Worm (Caenorhabditis elegans) whole organism, midembryonic: ENCODE measurements around the gene swsn-4.

ENCODE experiments used
- T22C8.4 ChIP-seq: fragments of 200-800 bp; sonication (Bioruptor generic); IDR thresholded peaks from 2 replicates; pipeline ENCODE4 v1.3.6; 2022; ENCODE audit warnings: missing genetic modification characterization, missing compliant biosample characterization
- cog-1 ChIP-seq: sonication (generic microtip); optimal IDR thresholded peaks from 2 replicates; lab custom pipeline; 2016; ENCODE audit warnings: missing genetic modification characterization, missing compliant biosample characterization
- flt-1 ChIP-seq: fragments of 200-800 bp; sonication (Bioruptor generic); IDR thresholded peaks from 2 replicates; pipeline ENCODE4 v1.3.6; 2022; ENCODE audit warnings: missing genetic modification characterization, missing compliant biosample characterization
- klf-2 ChIP-seq: fragments of 200-800 bp; sonication (Bioruptor generic); conservative IDR thresholded peaks from 2 replicates; pipeline ENCODE4 v1.3.6; 2022; ENCODE audit warnings: missing genetic modification reagents, missing genetic modification characterization, missing compliant biosample characterization
- med-1 ChIP-seq: sonication (generic microtip); optimal IDR thresholded peaks from 2 replicates; lab custom pipeline; 2017; ENCODE audit warnings: missing genetic modification characterization, mild to moderate bottlenecking, missing compliant biosample characterization, antibody characterized with exemption, missing genetic modification reagents; ENCODE audit not compliant: insufficient read depth
- ref-1 ChIP-seq: fragments of 200-800 bp; sonication (Bioruptor generic); conservative IDR thresholded peaks from 2 replicates; pipeline ENCODE4 v1.3.6; 2022; ENCODE audit warnings: missing genetic modification reagents, missing genetic modification characterization, missing compliant biosample characterization
- tab-1 ChIP-seq: fragments of 200-800 bp; sonication (Bioruptor generic); IDR thresholded peaks from 2 replicates; pipeline ENCODE4 v1.3.6; 2022; ENCODE audit warnings: missing genetic modification characterization, missing compliant biosample characterization
- ztf-23 ChIP-seq: fragments of 200-800 bp; sonication (Bioruptor generic); IDR thresholded peaks from 2 replicates; pipeline ENCODE4 v1.3.6; 2022; ENCODE audit warnings: missing genetic modification reagents, missing genetic modification characterization, missing compliant biosample characterization
- ztf-29 ChIP-seq: fragments of 200-800 bp; sonication (Bioruptor generic); IDR thresholded peaks from 2 replicates; pipeline ENCODE4 v1.3.6; 2022; ENCODE audit warnings: missing genetic modification reagents, missing genetic modification characterization, missing compliant biosample characterization

The swsn-4 gene

DNA sequence TGAATTAATAATTGTTTCAGACTA is at the start of gene swsn-4:
Gene swsn-4 (plus strand): TSS at position 21 of the 24 bp plus-strand sequence.
- TF ChIP-seq ztf-29: no peak
- no peak for TF ChIP-seq cog-1 (tag; lab: Kevin White, UChicago)
- TF ChIP-seq ref-1 (GFP tag; lab: Robert Waterston, UW): no peak
- no peak for TF ChIP-seq tab-1 (GFP tag; lab: Robert Waterston, UW)
- TF ChIP-seq flt-1 (GFP tag; lab: Robert Waterston, UW): no peak
- TF ChIP-seq T22C8.4 (GFP tag; lab: Robert Waterston, UW): no peak
- TF ChIP-seq ztf-23 (GFP tag; lab: Robert Waterston, UW): no peak
- no peak for TF ChIP-seq med-1
- TF ChIP-seq klf-2: no peak

DNA sequence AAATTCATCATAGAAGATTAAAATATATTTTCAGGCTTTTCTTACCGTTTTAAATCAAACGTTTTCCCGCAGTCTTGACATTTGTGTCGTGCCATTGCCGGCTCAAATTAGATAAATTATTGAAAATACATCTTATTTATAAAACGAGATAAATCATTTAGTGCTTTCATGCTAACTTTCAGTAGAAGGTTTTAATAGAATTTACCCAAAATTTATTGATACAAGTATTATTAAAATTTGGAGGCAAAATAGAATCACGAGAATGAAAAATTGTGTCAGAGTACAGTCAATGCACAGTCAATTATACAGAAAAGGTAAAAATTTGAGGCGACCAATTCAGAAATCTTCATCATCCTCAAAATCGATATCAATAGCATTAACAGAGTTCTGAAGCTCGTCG is 47.3 kb upstream of the swsn-4 start, which contains the start of gene Y5F2A.4:
Gene Y5F2A.4 (minus strand): TSS at position 101 of the 400 bp plus-strand sequence.
- no peak for TF ChIP-seq flt-1 (GFP tag; lab: Robert Waterston, UW)
- no peak for TF ChIP-seq ref-1 (GFP tag; lab: Robert Waterston, UW)

DNA sequence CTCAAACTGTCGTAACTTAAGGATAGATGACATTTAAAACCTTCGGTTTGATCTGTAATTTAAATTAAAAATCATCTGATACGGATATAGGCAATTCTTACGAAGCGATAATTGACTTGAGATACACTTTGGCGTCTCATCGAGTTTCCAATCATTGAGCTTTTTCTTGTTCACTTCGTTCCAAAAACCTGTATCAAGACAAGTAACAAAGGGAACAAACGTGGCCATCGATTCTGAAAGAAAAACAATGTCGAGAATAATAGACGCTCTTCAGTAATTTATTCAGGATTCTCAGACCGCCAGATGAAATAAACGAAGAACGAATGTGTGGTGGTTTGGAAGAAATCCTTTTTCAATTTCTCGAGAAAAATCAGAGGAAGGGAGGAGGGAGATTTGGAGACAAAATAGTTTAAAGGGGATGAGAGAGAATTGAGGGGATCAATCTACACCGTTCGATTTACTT is 45.0 kb upstream of the swsn-4 start, which contains the start of gene atg-7:
Gene atg-7 (minus strand): TSS at position 233 of the 463 bp plus-strand sequence.
- no peak for TF ChIP-seq ztf-29
- no peak for TF ChIP-seq ztf-23 (GFP tag; lab: Robert Waterston, UW)

DNA sequence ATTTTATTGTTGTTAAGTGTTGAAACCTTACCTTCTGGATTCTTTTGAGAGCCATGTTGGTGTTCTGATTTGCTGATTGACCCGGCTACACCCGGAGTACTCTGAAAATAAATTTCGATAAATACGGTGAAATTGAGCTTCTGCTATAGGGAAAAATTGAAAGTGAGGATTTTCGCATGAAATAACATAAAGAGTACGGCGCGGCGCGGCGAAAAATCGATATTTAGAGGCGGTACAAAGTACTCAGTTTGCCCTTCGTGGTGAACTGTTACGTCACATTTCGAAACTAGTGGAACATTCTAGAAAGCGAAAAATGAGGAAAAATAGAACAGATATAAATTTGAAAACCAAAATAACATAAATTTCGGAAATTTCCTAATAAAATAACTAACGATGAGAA is 43.7 kb upstream of the swsn-4 start, which contains the start of gene let-70:
Gene let-70 (minus strand): TSS at position 101 of the 400 bp plus-strand sequence.
- TF ChIP-seq T22C8.4 (GFP tag; lab: Robert Waterston, UW) (no peak), cog-1 (tag; lab: Kevin White, UChicago) (no peak), med-1 (no peak), flt-1 (GFP tag; lab: Robert Waterston, UW) (no peak), ztf-29 (no peak)

DNA sequence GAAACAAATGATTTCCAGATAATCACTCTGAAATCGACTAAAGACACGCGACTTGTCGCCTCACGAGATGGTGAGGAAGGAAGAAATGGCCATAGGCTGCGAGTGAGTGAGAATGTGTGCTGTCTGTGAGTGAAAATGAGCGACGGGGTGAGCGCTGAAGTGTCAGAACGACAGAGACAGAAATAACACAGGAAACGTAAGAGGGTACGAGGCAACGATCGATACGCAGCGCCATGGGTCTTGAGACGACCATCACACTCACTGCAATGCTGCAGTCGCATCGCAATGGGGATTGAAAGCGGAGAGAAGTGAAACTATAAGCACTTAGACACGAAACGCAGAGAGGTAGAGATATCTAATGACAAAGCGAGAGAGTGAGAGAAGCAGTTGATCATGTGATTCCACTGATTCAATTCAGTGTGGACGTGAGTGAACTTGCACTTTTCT is 43.0 kb upstream of the swsn-4 start:
- TF ChIP-seq ztf-23 (GFP tag; lab: Robert Waterston, UW) (peak; percentile 70), cog-1 (tag; lab: Kevin White, UChicago) (peak; percentile 63), T22C8.4 (GFP tag; lab: Robert Waterston, UW) (peak; percentile 91), med-1 (no peak)

DNA sequence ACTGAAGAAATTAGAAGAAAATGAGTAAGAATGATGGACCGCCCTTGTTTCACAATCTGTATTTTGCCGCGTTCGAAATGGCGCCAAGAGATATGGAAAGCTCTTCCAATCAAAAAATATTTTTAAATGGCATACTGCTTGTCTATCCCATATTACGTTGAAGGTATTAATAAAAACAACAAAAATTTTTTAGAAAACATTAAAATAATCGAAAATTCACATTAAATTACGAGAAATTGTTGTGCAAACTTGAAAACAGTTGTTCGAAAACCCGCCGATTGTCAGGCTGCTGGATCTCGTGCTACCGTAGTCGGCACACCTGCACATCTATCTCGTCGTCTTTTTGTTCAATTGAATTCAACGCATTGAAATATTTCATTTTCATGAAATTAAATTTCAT is 42.2 kb upstream of the swsn-4 start, which contains the start of gene klc-1:
Gene klc-1 (plus strand): TSS at position 127 of the 400 bp plus-strand sequence.
- TF ChIP-seq klf-2 (no peak), ztf-29 (no peak), tab-1 (GFP tag; lab: Robert Waterston, UW) (no peak), med-1 (no peak)

- TF ChIP-seq T22C8.4 (GFP tag; lab: Robert Waterston, UW): no peak
- TF ChIP-seq flt-1 (GFP tag; lab: Robert Waterston, UW): no peak
- no peak for TF ChIP-seq tab-1 (GFP tag; lab: Robert Waterston, UW)
- no peak for TF ChIP-seq klf-2
- no peak for TF ChIP-seq ref-1 (GFP tag; lab: Robert Waterston, UW)
- no peak for TF ChIP-seq ztf-29
- no peak for TF ChIP-seq ztf-23 (GFP tag; lab: Robert Waterston, UW)
- TF ChIP-seq med-1: no peak
- no peak for TF ChIP-seq cog-1 (tag; lab: Kevin White, UChicago)
Measured at ce11 chrIV:11089527-11089926, 36.3 kb upstream of the swsn-4 start, which contains the start of gene M7.7. Gene M7.7 (plus strand): TSS chrIV:11089827.

- TF ChIP-seq ztf-23 (GFP tag; lab: Robert Waterston, UW) (no peak), T22C8.4 (GFP tag; lab: Robert Waterston, UW) (no peak), tab-1 (GFP tag; lab: Robert Waterston, UW) (no peak), klf-2 (no peak), ztf-29 (no peak), flt-1 (GFP tag; lab: Robert Waterston, UW) (no peak), cog-1 (tag; lab: Kevin White, UChicago) (no peak), med-1 (no peak), ref-1 (GFP tag; lab: Robert Waterston, UW) (no peak)
Measured at ce11 chrIV:11092502-11093080, 33.2 kb upstream of the swsn-4 start, which contains the start of gene bcc-1. Gene bcc-1 (minus strand): TSS chrIV:11092552.

DNA sequence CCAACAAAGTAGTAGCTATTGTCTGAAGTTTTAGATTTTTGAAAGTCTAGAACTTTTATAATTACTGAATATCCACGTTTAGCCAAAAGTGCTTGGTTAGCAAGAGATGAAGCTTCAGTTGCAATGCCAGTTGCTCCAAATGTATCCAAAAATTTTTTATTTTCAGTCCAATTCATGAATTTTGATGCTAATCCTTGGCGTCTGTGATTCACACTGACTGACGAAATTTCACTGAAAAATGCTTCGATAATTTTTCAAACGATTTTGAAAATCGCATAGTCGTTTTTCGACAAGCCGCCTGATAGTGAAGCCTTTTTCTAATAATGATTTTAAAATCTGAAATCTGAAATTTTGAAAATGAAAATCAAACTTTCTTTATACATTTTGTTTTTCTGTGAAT is 31.8 kb upstream of the swsn-4 start:
- TF ChIP-seq flt-1 (GFP tag; lab: Robert Waterston, UW) (no peak), klf-2 (no peak), tab-1 (GFP tag; lab: Robert Waterston, UW) (no peak), cog-1 (tag; lab: Kevin White, UChicago) (no peak), ref-1 (GFP tag; lab: Robert Waterston, UW) (no peak), med-1 (no peak), ztf-29 (no peak), T22C8.4 (GFP tag; lab: Robert Waterston, UW) (no peak), ztf-23 (GFP tag; lab: Robert Waterston, UW) (no peak)

ce11 chrIV:11094974-11095373 is 30.9 kb upstream of the swsn-4 start, which contains the start of gene M7.8:
Gene M7.8 (minus strand): TSS chrIV:11095085.
- TF ChIP-seq med-1 (no peak), cog-1 (tag; lab: Kevin White, UChicago) (no peak), klf-2 (no peak), flt-1 (GFP tag; lab: Robert Waterston, UW) (no peak), ztf-23 (GFP tag; lab: Robert Waterston, UW) (no peak), ref-1 (GFP tag; lab: Robert Waterston, UW) (no peak), ztf-29 (no peak), T22C8.4 (GFP tag; lab: Robert Waterston, UW) (no peak), tab-1 (GFP tag; lab: Robert Waterston, UW) (no peak)

DNA sequence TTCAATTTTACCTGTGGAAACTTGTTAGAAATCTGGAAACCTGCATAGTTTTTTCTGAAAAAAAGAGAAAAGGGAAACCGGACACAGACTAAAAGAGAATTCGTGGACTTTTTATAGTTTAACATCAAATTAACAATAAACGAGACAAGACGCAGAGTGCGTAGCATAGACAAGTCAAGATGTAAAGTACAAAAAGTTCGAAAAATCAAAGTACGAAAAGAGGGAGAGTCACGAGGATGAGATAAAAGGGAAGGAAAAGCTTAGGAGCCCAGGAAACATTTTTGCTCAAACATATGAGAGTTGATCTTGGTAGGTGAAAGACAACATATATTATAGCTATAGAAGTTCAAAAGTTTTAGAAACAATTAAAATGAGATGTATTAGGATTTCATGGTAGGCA is 28.0 kb upstream of the swsn-4 start, which contains the start of gene M7.12:
Gene M7.12 (minus strand): TSS at position 188 of the 400 bp plus-strand sequence.
- no peak for TF ChIP-seq ztf-29
- TF ChIP-seq tab-1 (GFP tag; lab: Robert Waterston, UW): no peak
- TF ChIP-seq ztf-23 (GFP tag; lab: Robert Waterston, UW): no peak
- TF ChIP-seq T22C8.4 (GFP tag; lab: Robert Waterston, UW): no peak
- no peak for TF ChIP-seq klf-2
- no peak for TF ChIP-seq ref-1 (GFP tag; lab: Robert Waterston, UW)
- no peak for TF ChIP-seq cog-1 (tag; lab: Kevin White, UChicago)
- no peak for TF ChIP-seq flt-1 (GFP tag; lab: Robert Waterston, UW)
- TF ChIP-seq med-1: no peak
